Worm (Caenorhabditis elegans) whole organism, young adult: ENCODE results near the gene chil-15.

ENCODE experiments used
- D2030.7 ChIP-seq: fragments of 200-800 bp; sonication (Bioruptor generic); IDR thresholded peaks from 2 replicates; pipeline ENCODE4 v1.3.6; 2022; ENCODE audit warnings: missing genetic modification reagents, missing genetic modification characterization, missing compliant biosample characterization
- F22D6.2 ChIP-seq: sonication (generic microtip); optimal IDR thresholded peaks from 2 replicates; lab custom pipeline; 2016; ENCODE audit warnings: mild to moderate bottlenecking, missing genetic modification characterization, missing compliant biosample characterization
- F23B12.7 ChIP-seq: sonication (generic microtip); optimal IDR thresholded peaks from 2 replicates; lab custom pipeline; 2017; ENCODE audit warnings: missing genetic modification characterization, mild to moderate bottlenecking, missing compliant biosample characterization, antibody characterized with exemption, moderate library complexity; ENCODE audit not compliant: insufficient read depth
- F33H1.4 ChIP-seq: fragments of 200-800 bp; sonication (Bioruptor generic); IDR thresholded peaks from 2 replicates; pipeline ENCODE4 v1.3.6; 2022; ENCODE audit warnings: missing genetic modification reagents, missing genetic modification characterization, missing compliant biosample characterization
- F52B5.7 ChIP-seq: sonication (generic microtip); optimal IDR thresholded peaks from 2 replicates; lab custom pipeline; 2016; ENCODE audit warnings: mild to moderate bottlenecking, missing genetic modification characterization, missing compliant biosample characterization
- F57A8.1 ChIP-seq: fragments of 200-800 bp; sonication (Bioruptor generic); optimal IDR thresholded peaks from 2 replicates; lab custom pipeline; 2018; ENCODE audit warnings: mild to moderate bottlenecking, missing genetic modification characterization, moderate library complexity, missing compliant biosample characterization
- F57C9.4 ChIP-seq: sonication (generic microtip); optimal IDR thresholded peaks from 2 replicates; lab custom pipeline; 2017; ENCODE audit warnings: mild to moderate bottlenecking, missing genetic modification characterization, missing compliant biosample characterization
- T07F8.4 ChIP-seq: sonication (generic microtip); optimal IDR thresholded peaks from 2 replicates; lab custom pipeline; 2016; ENCODE audit warnings: mild to moderate bottlenecking, missing genetic modification characterization, moderate library complexity, missing compliant biosample characterization
- Y53G8AR.9 ChIP-seq: fragments of 200-800 bp; sonication (Bioruptor generic); conservative IDR thresholded peaks from 2 replicates; pipeline ENCODE4 v1.3.6; 2022; ENCODE audit warnings: missing genetic modification reagents, missing genetic modification characterization, missing compliant biosample characterization
- Y56A3A.18 ChIP-seq: fragments of 200-800 bp; sonication (Bioruptor generic); IDR thresholded peaks from 2 replicates; pipeline ENCODE4 v1.3.6; 2022; ENCODE audit warnings: missing genetic modification reagents, missing genetic modification characterization, missing compliant biosample characterization
- Y67H2A.10 ChIP-seq: fragments of 200-800 bp; sonication (Bioruptor generic); conservative IDR thresholded peaks from 2 replicates; pipeline ENCODE4 v1.3.6; 2022; ENCODE audit warnings: missing genetic modification reagents, missing genetic modification characterization, missing compliant biosample characterization
- Y79H2A.3 ChIP-seq: fragments of 200-800 bp; sonication (Bioruptor generic); conservative IDR thresholded peaks from 2 replicates; pipeline ENCODE4 v1.3.6; 2022; ENCODE audit warnings: missing genetic modification reagents, missing genetic modification characterization, missing compliant biosample characterization
- ama-1 ChIP-seq, 3 experiments: fragments of 150-350 bp in 1 of 3; sonication (generic microtip) in 2 of 3; optimal IDR thresholded peaks; 2 replicates each; lab custom pipeline; 2014 to 2018; ENCODE audit warnings: missing biosample characterization in 2 of 3, missing genetic modification characterization in 2 of 3, missing genetic modification reagents in 2 of 3
- aptf-3 ChIP-seq: fragments of 200-800 bp; sonication (Bioruptor generic); IDR thresholded peaks from 2 replicates; pipeline ENCODE4 v1.3.6; 2022; ENCODE audit warnings: missing genetic modification characterization, missing compliant biosample characterization
- athp-1 ChIP-seq: sonication (generic microtip); optimal IDR thresholded peaks from 2 replicates; lab custom pipeline; 2017; ENCODE audit warnings: mild to moderate bottlenecking, missing genetic modification characterization, missing compliant biosample characterization
- ccch-3 ChIP-seq: fragments of 200-800 bp; sonication (Bioruptor generic); optimal IDR thresholded peaks from 2 replicates; lab custom pipeline; 2018; ENCODE audit warnings: mild to moderate bottlenecking, missing genetic modification characterization, missing compliant biosample characterization
- cebp-2 ChIP-seq: fragments of 200-800 bp; sonication (Bioruptor generic); IDR thresholded peaks from 2 replicates; pipeline ENCODE4 v1.3.6; 2022; ENCODE audit warnings: missing genetic modification characterization, missing compliant biosample characterization
- ceh-27 ChIP-seq: fragments of 200-800 bp; sonication (Bioruptor generic); optimal IDR thresholded peaks from 2 replicates; lab custom pipeline; 2018; ENCODE audit warnings: mild to moderate bottlenecking, missing genetic modification characterization, moderate library complexity, missing compliant biosample characterization
- chd-7 ChIP-seq: sonication (generic microtip); optimal IDR thresholded peaks from 2 replicates; lab custom pipeline; 2016; ENCODE audit warnings: mild to moderate bottlenecking, missing genetic modification characterization, moderate library complexity, missing compliant biosample characterization
- dpff-1 ChIP-seq: sonication (generic microtip); optimal IDR thresholded peaks from 2 replicates; lab custom pipeline; 2017; ENCODE audit warnings: mild to moderate bottlenecking, missing genetic modification characterization, missing compliant biosample characterization
- egrh-3 ChIP-seq: fragments of 200-800 bp; sonication (Bioruptor generic); IDR thresholded peaks from 2 replicates; pipeline ENCODE4 v1.3.6; 2022; ENCODE audit warnings: missing genetic modification reagents, missing genetic modification characterization, missing compliant biosample characterization
- ets-4 ChIP-seq: fragments of 200-800 bp; sonication (Bioruptor generic); optimal IDR thresholded peaks from 2 replicates; lab custom pipeline; 2018; ENCODE audit warnings: mild to moderate bottlenecking, missing genetic modification characterization, missing compliant biosample characterization
- fkh-3 ChIP-seq: sonication (generic microtip); optimal IDR thresholded peaks from 2 replicates; lab custom pipeline; 2016; ENCODE audit warnings: mild to moderate bottlenecking, missing genetic modification characterization, missing compliant biosample characterization
- hlh-26 ChIP-seq: fragments of 200-800 bp; sonication (Bioruptor generic); conservative IDR thresholded peaks from 2 replicates; pipeline ENCODE4 v1.3.6; 2022; ENCODE audit warnings: missing genetic modification reagents, missing genetic modification characterization, missing compliant biosample characterization
- hmg-20 ChIP-seq: fragments of 200-800 bp; sonication (Bioruptor generic); IDR thresholded peaks from 2 replicates; pipeline ENCODE4 v1.3.6; 2022; ENCODE audit warnings: missing genetic modification reagents, missing genetic modification characterization, missing compliant biosample characterization
- let-526 ChIP-seq: fragments of 200-800 bp; sonication (Bioruptor generic); IDR thresholded peaks from 2 replicates; pipeline ENCODE4 v1.3.6; 2022; ENCODE audit warnings: missing genetic modification reagents, missing genetic modification characterization, missing compliant biosample characterization
- lin-26 ChIP-seq: fragments of 200-800 bp; sonication (Bioruptor generic); IDR thresholded peaks from 2 replicates; pipeline ENCODE4 v1.3.6; 2022; ENCODE audit warnings: missing genetic modification reagents, missing genetic modification characterization, missing compliant biosample characterization
- lir-1 ChIP-seq: fragments of 200-800 bp; sonication (Bioruptor generic); conservative IDR thresholded peaks from 2 replicates; pipeline ENCODE4 v1.3.6; 2022; ENCODE audit warnings: missing genetic modification reagents, missing genetic modification characterization, missing compliant biosample characterization
- lsl-1 ChIP-seq: fragments of 200-800 bp; sonication (Bioruptor generic); optimal IDR thresholded peaks from 2 replicates; lab custom pipeline; 2018; ENCODE audit warnings: mild to moderate bottlenecking, missing genetic modification characterization, moderate library complexity, missing compliant biosample characterization
- mcd-1 ChIP-seq: fragments of 200-800 bp; sonication (Bioruptor generic); IDR thresholded peaks from 2 replicates; pipeline ENCODE4 v1.3.6; 2022; ENCODE audit warnings: missing genetic modification reagents, missing genetic modification characterization, missing compliant biosample characterization
- mes-4 ChIP-seq: sonication (generic microtip); optimal IDR thresholded peaks from 2 replicates; lab custom pipeline; 2016; ENCODE audit warnings: missing genotype, missing genetic modification characterization, missing compliant biosample characterization
- nhr-120 ChIP-seq: fragments of 200-800 bp; sonication (Bioruptor generic); IDR thresholded peaks from 2 replicates; pipeline ENCODE4 v1.3.6; 2022; ENCODE audit warnings: missing genetic modification characterization, missing compliant biosample characterization
- nhr-179 ChIP-seq: sonication (generic microtip); optimal IDR thresholded peaks from 2 replicates; lab custom pipeline; 2016; ENCODE audit warnings: mild to moderate bottlenecking, missing genetic modification characterization, missing compliant biosample characterization
- repo-1 ChIP-seq: sonication (generic microtip); optimal IDR thresholded peaks from 2 replicates; lab custom pipeline; 2017; ENCODE audit warnings: mild to moderate bottlenecking, missing genetic modification characterization, missing compliant biosample characterization
- snpc-1.3 ChIP-seq: sonication (generic microtip); optimal IDR thresholded peaks from 2 replicates; lab custom pipeline; 2017; ENCODE audit warnings: missing genetic modification characterization, mild to moderate bottlenecking, missing compliant biosample characterization, antibody characterized with exemption, moderate library complexity, missing genotype, missing genetic modification reagents; ENCODE audit not compliant: insufficient read depth
- tbx-9 ChIP-seq: sonication (generic microtip); optimal IDR thresholded peaks from 2 replicates; lab custom pipeline; 2016; ENCODE audit warnings: borderline replicate concordance, missing genetic modification characterization, inconsistent platforms, missing compliant biosample characterization
- ztf-26 ChIP-seq: sonication (generic microtip); optimal IDR thresholded peaks from 2 replicates; lab custom pipeline; 2017; ENCODE audit warnings: missing genetic modification characterization, missing compliant biosample characterization
- ztf-3 ChIP-seq: fragments of 200-800 bp; sonication (Bioruptor generic); optimal IDR thresholded peaks from 2 replicates; lab custom pipeline; 2018; ENCODE audit warnings: mild to moderate bottlenecking, missing genetic modification characterization, missing compliant biosample characterization

Gene chil-15

DNA sequence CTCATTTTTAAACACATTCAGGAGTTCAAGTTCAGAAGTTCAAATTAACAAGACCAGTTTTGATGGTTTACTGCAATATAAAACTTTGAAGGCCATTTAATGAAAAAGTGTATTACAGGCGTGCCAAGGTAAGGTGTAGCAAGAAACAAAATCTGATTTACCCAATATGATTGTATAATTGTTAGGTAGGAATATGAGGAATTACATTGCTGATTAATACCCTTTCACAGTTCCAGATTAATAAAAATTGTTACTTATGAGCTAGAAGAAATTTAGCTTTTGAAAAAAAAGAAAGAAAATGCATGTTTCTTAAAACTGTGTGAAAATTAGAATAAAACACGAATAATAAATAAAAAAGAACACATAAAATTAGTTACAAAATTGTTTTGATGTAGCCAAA is 9.8 kb downstream of the chil-15 start, which contains the start of gene kin-15:
TSS of gene kin-15 (minus strand) at position 101 of the 400 bp plus-strand sequence.
- no peak for TF ChIP-seq T07F8.4 (tag; lab: Kevin White, UChicago)
- TF ChIP-seq hlh-26 (GFP tag; lab: Robert Waterston, UW) = no peak
- no peak for TF ChIP-seq tbx-9 (tag; lab: Kevin White, UChicago)
- no peak for TF ChIP-seq hmg-20 (GFP tag; lab: Robert Waterston, UW)
- no peak for TF ChIP-seq Y67H2A.10 (GFP tag; lab: Robert Waterston, UW)

DNA sequence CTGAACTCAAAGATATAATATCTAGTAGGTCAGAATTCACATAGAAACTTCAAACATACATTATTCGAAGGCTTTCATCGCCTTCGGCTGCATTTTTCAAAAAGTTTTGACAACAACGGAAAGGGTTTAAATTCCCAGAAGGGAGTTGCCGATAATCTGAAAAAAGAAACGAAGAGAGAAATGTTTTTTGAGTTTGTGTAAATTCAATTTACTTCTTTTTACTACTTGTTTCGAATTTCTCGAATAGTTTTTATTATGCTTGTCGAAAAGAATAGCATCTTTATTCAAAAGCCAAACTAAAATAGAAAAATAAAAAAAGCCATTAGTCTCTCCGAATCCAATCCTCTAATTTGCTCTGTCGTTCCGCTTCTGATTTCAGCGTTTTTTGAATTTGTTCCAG is 12.3 kb downstream of the chil-15 start:
- TF ChIP-seq mes-4 (tag; lab: Kevin White, UChicago) (no peak), Y53G8AR.9 (GFP tag; lab: Robert Waterston, UW) (no peak), snpc-1.3 (tag; lab: Kevin White, UChicago) (no peak), lin-26 (GFP tag; lab: Robert Waterston, UW) (no peak), repo-1 (tag; lab: Kevin White, UChicago) (no peak), hmg-20 (GFP tag; lab: Robert Waterston, UW) (no peak), ccch-3 (GFP tag; lab: Kevin White, UChicago) (no peak), egrh-3 (GFP tag; lab: Robert Waterston, UW) (no peak), F57C9.4 (tag; lab: Kevin White, UChicago) (no peak), hlh-26 (GFP tag; lab: Robert Waterston, UW) (no peak), chd-7 (tag; lab: Kevin White, UChicago) (no peak), cebp-2 (GFP tag; lab: Robert Waterston, UW) (no peak), lir-1 (GFP tag; lab: Robert Waterston, UW) (no peak), F33H1.4 (GFP tag; lab: Robert Waterston, UW) (no peak)
- TF ChIP-seq, all 124 proteins: peak for 0

DNA sequence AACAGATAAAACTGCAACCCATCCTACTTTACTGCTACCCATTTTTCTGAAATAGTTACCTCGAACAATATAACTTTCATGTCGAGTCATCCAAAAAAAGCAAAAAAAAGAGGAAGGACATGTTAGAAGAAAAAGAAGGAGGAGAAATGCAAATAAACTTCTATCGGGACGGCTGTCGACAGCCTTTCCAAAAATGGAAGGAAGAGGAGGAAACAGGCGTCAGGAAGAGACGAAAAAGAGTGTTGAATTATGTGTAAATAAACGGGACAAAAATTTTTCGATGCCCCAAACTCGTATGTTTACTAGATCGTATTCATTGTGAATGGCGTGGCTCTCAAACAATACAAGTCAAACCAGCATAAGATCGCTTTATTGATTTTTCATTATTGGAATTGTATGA is 15.8 kb downstream of the chil-15 start, which contains the start of gene M176.5:
TSS of gene M176.5 (minus strand) at position 101 of the 400 bp plus-strand sequence.
- TF ChIP-seq Y56A3A.18 (GFP tag; lab: Robert Waterston, UW) (no peak), athp-1 (tag; lab: Kevin White, UChicago) (no peak), ama-1 (optimal IDR thresholded peaks at IDR 0.05; lab: Kevin White, UChicago) (no peak), ama-1 (GFP tag; optimal IDR thresholded peaks at IDR 0.05; lab: Kevin White, UChicago) (no peak), ceh-27 (GFP tag; lab: Kevin White, UChicago) (no peak), Y79H2A.3 (GFP tag; lab: Robert Waterston, UW) (no peak), D2030.7 (GFP tag; lab: Robert Waterston, UW) (no peak), fkh-3 (tag; lab: Kevin White, UChicago) (no peak), ztf-3 (GFP tag; lab: Kevin White, UChicago) (no peak), dpff-1 (no peak), F23B12.7 (no peak), cebp-2 (GFP tag; lab: Robert Waterston, UW) (no peak), F57A8.1 (no peak), lsl-1 (GFP tag; lab: Kevin White, UChicago) (no peak)

DNA sequence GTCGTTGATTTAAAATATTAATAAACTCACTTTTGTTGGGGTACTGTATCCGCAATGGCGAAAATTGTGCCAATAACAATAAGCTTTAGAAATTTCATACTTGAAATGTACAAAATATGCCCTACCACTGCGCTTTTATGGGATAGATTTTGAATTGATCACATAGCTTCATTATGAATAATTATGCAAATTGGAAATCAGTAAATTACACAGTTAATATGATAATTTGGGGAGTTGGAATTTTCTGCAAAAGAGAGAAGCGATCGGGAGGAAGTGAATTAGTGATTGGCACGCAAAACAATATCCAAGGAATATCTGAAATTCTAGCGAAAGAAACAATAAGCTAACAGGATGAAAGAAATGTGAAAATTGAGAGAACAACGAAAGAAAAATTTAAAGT is 17.3 kb downstream of the chil-15 start, which contains the start of gene M176.10:
TSS of gene M176.10 (minus strand) at position 101 of the 400 bp plus-strand sequence.
- TF ChIP-seq nhr-120 (GFP tag; lab: Robert Waterston, UW) (no peak), nhr-179 (tag; lab: Kevin White, UChicago) (no peak), ztf-26 (tag; lab: Kevin White, UChicago) (no peak), ama-1 (optimal IDR thresholded peaks at IDR 0.05; lab: Kevin White, UChicago) (no peak), ama-1 (GFP tag; optimal IDR thresholded peaks at IDR 0.05; lab: Kevin White, UChicago) (no peak), F22D6.2 (no peak), ets-4 (no peak), let-526 (GFP tag; lab: Robert Waterston, UW) (no peak), aptf-3 (no peak), T07F8.4 (tag; lab: Kevin White, UChicago) (no peak), lir-1 (GFP tag; lab: Robert Waterston, UW) (no peak), F52B5.7 (tag; lab: Kevin White, UChicago) (no peak), mcd-1 (GFP tag; lab: Robert Waterston, UW) (no peak)
